Fruit fly (Drosophila melanogaster) Kc167 (cell line): Measurements from ENCODE around the gene Nelf-E.

Experiments used
- Myc ChIP-seq: fragments of >200 bp; optimal IDR thresholded peaks from 2 replicates; lab custom pipeline; 2017; ENCODE audit warnings: missing external identifiers
- Sin3A ChIP-seq: fragments of >200 bp; optimal IDR thresholded peaks from 2 replicates; lab custom pipeline; 2018; ENCODE audit warnings: missing external identifiers
- insv ChIP-seq: fragments of >200 bp; optimal IDR thresholded peaks from 3 replicates; lab custom pipeline; 2018; ENCODE audit warnings: missing external identifiers
- psq ChIP-seq: fragments of >200 bp; optimal IDR thresholded peaks from 2 replicates; lab custom pipeline; 2017; ENCODE audit warnings: missing external identifiers
- ttk ChIP-seq: sonication (Bioruptor generic); optimal IDR thresholded peaks from 2 replicates; lab custom pipeline; 2017; ENCODE audit warnings: missing external identifiers

dm6 chr3L:8559754-8560328 is 40.8 kb downstream of the Nelf-E start:
- no peak for TF ChIP-seq ttk (lab: Kevin White, UChicago)
- TF ChIP-seq Sin3A, result no peak
- no peak for TF ChIP-seq Myc
- no peak for TF ChIP-seq psq (lab: Kevin White, UChicago)
- TF ChIP-seq insv, result no peak
